Worm (Caenorhabditis elegans): ENCODE results near the gene nsun-1.

The nsun-1 gene

ce11 chrII:475890-476420 is at the start of gene nsun-1 (continued):
- TF ChIP-seq egl-13 (tag; optimal IDR thresholded peaks at IDR 0.05) (peak; percentile 1), unc-130 (tag; optimal IDR thresholded peaks at IDR 0.05) (no peak), ztf-11 (tag; optimal IDR thresholded peaks at IDR 0.05) (peak in 1 of 2 experiments; percentile 52), sup-37 (GFP tag; optimal IDR thresholded peaks at IDR 0.05) (no peak), jun-1 (tag; optimal IDR thresholded peaks at IDR 0.05) (no peak), snpc-4 (tag; optimal IDR thresholded peaks at IDR 0.05) (no peak), pqm-1 (tag; optimal IDR thresholded peaks at IDR 0.05) (no peak), zip-4 (GFP tag; optimal IDR thresholded peaks at IDR 0.05) (no peak), ama-1 (optimal IDR thresholded peaks at IDR 0.05) (no peak), nhr-85 (tag) (no peak), nhr-28 (tag; optimal IDR thresholded peaks at IDR 0.05) (no peak), nhr-237 (tag; optimal IDR thresholded peaks at IDR 0.05) (no peak), nhr-71 (tag; optimal IDR thresholded peaks at IDR 0.05) (no peak), vab-15 (tag; optimal IDR thresholded peaks at IDR 0.05) (no peak), nhr-90 (tag; optimal IDR thresholded peaks at IDR 0.05; ENCODE audit: poor library complexity) (no peak), nhr-47 (tag; optimal IDR thresholded peaks at IDR 0.05) (no peak), xbp-1 (tag; optimal IDR thresholded peaks at IDR 0.05) (peak; percentile 43), unc-86 (tag; optimal IDR thresholded peaks at IDR 0.05) (peak; percentile 28), ceh-88 (GFP tag; IDR thresholded peaks at IDR 0.05) (no peak), sptf-1 (tag; optimal IDR thresholded peaks at IDR 0.05) (no peak), sox-4 (tag; optimal IDR thresholded peaks at IDR 0.05) (no peak), hlh-4 (tag; optimal IDR thresholded peaks at IDR 0.05) (no peak), efl-1 (optimal IDR thresholded peaks at IDR 0.05) (peak; percentile 64 to 70), efl-1 (GFP tag; optimal IDR thresholded peaks at IDR 0.05 in 1 of 2) (peak; percentile 75 to 94), pag-3 (tag; optimal IDR thresholded peaks at IDR 0.05; ENCODE audit: borderline replicate concordance, insufficient read depth) (no peak), nhr-77 (tag; optimal IDR thresholded peaks at IDR 0.05) (no peak), mef-2 (tag; optimal IDR thresholded peaks at IDR 0.05) (no peak), skn-1 (tag; optimal IDR thresholded peaks at IDR 0.05) (peak; percentile 60), nhr-84 (tag; optimal IDR thresholded peaks at IDR 0.05) (no peak), mdl-1 (tag; optimal IDR thresholded peaks at IDR 0.05) (no peak), unc-30 (tag; optimal IDR thresholded peaks at IDR 0.05) (no peak), lin-35 (GFP tag; optimal IDR thresholded peaks at IDR 0.05) (peak; percentile 62 to 63), ceh-63 (GFP tag; optimal IDR thresholded peaks at IDR 0.05) (no peak)

ce11 chrII:522302-522701 is 46.6 kb upstream of the nsun-1 start, which contains the start of gene slc-36.2:
slc-36.2 (plus strand) TSS chrII:522602.
- TF ChIP-seq blmp-1 (tag; optimal IDR thresholded peaks at IDR 0.05) (no peak), unc-30 (tag; optimal IDR thresholded peaks at IDR 0.05) (no peak), nhr-12 (tag; optimal IDR thresholded peaks at IDR 0.05) (no peak), irx-1 (tag; optimal IDR thresholded peaks at IDR 0.05) (no peak), zip-4 (GFP tag; optimal IDR thresholded peaks at IDR 0.05) (no peak), unc-130 (tag; optimal IDR thresholded peaks at IDR 0.05) (no peak), fkh-10 (GFP tag; optimal IDR thresholded peaks at IDR 0.05) (no peak)

ce11 chrII:521720-522119 is 46.0 kb upstream of the nsun-1 start:
- TF ChIP-seq elt-2 (tag; optimal IDR thresholded peaks at IDR 0.05) (peak; percentile 51), mep-1 (tag; optimal IDR thresholded peaks at IDR 0.05) (no peak), unc-30 (tag; optimal IDR thresholded peaks at IDR 0.05) (no peak), nhr-85 (tag) (no peak)

- TF ChIP-seq unc-30 (tag; optimal IDR thresholded peaks at IDR 0.05) (no peak), lin-13 (GFP tag; optimal IDR thresholded peaks at IDR 0.05) (no peak), elt-2 (tag; optimal IDR thresholded peaks at IDR 0.05) (no peak), skn-1 (tag; optimal IDR thresholded peaks at IDR 0.05) (no peak), lsy-2 (tag; optimal IDR thresholded peaks at IDR 0.05) (peak in 1 of 2 experiments; percentile 7)
Measured at ce11 chrII:515765-516164, 40.0 kb upstream of the nsun-1 start, which contains the start of gene mab-9. mab-9 (plus strand) TSS chrII:516024.

Measured in whole organism, L1 larva.